Fruit fly (Drosophila melanogaster) whole organism, prepupa: ENCODE measurements around the gene Rgl.

ENCODE experiments used
- CG1621 ChIP-seq: fragments of 200-800 bp; sonication (Bioruptor generic); optimal IDR thresholded peaks from 3 replicates; lab custom pipeline; 2018; ENCODE audit warnings: missing biosample characterization, mild to moderate bottlenecking, missing genetic modification characterization
- CG32006 ChIP-seq: fragments of 200-800 bp; sonication (Bioruptor generic); optimal IDR thresholded peaks from 3 replicates; lab custom pipeline; 2017; ENCODE audit warnings: missing biosample characterization, mild to moderate bottlenecking, missing genetic modification characterization
- Eip75B ChIP-seq: fragments of 200-800 bp; sonication (Bioruptor generic); optimal IDR thresholded peaks from 3 replicates; lab custom pipeline; 2016; ENCODE audit warnings: missing biosample characterization, missing genetic modification characterization
- Ets96B ChIP-seq: fragments of 200-800 bp; optimal IDR thresholded peaks from 2 replicates; lab custom pipeline; 2019; ENCODE audit warnings: missing biosample characterization, mild to moderate bottlenecking, missing genetic modification characterization, moderate library complexity
- Hr39 ChIP-seq: fragments of 200-800 bp; sonication (Bioruptor generic); optimal IDR thresholded peaks from 2 replicates; lab custom pipeline; 2016; ENCODE audit warnings: missing biosample characterization, missing genetic modification characterization
- acj6 ChIP-seq: fragments of 200-800 bp; sonication (Bioruptor generic); optimal IDR thresholded peaks from 3 replicates; lab custom pipeline; 2016; ENCODE audit warnings: missing biosample characterization, missing genetic modification characterization
- lz ChIP-seq: fragments of 200-800 bp; sonication (Bioruptor generic); optimal IDR thresholded peaks from 3 replicates; lab custom pipeline; 2016; ENCODE audit warnings: missing biosample characterization, missing genetic modification characterization
- ss ChIP-seq, 2 experiments: fragments of 200-800 bp; sonication (Bioruptor generic); optimal IDR thresholded peaks; 2 replicates in 1 of 2; 3 replicates in 1 of 2; lab custom pipeline; 2017 to 2018; ENCODE audit warnings: mild to moderate bottlenecking in 2 of 2, missing biosample characterization in 2 of 2, missing genetic modification characterization in 2 of 2, moderate library complexity in 1 of 2

dm6 chr3L:13952484-13953048 lies 27.4 kb upstream of the Rgl start:
- TF ChIP-seq acj6 (GFP tag; lab: Kevin White, UChicago) (no peak), Ets96B (tag; lab: Kevin White, UChicago) (no peak), lz (GFP tag; lab: Kevin White, UChicago) (no peak), Hr39 (GFP tag; lab: Kevin White, UChicago) (no peak), Eip75B (no peak), CG1621 (tag; lab: Kevin White, UChicago) (no peak), ss (GFP tag; optimal IDR thresholded peaks at IDR 0.05; lab: Kevin White, UChicago) (no peak), CG32006 (GFP tag; lab: Kevin White, UChicago) (no peak)
